Worm (Caenorhabditis elegans) whole organism, early embryonic: Measurements from ENCODE around the gene str-87.

Source experiments
- B0310.2 ChIP-seq: sonication (generic microtip); optimal IDR thresholded peaks from 2 replicates; lab custom pipeline; 2016; ENCODE audit warnings: mild to moderate bottlenecking, missing genetic modification characterization, missing compliant biosample characterization
- F13C5.2 ChIP-seq: sonication (generic microtip); optimal IDR thresholded peaks from 2 replicates; lab custom pipeline; 2017; ENCODE audit warnings: mild to moderate bottlenecking, missing genetic modification characterization, inconsistent platforms, missing compliant biosample characterization
- aly-1 ChIP-seq: sonication (generic microtip); optimal IDR thresholded peaks from 2 replicates; lab custom pipeline; 2016; ENCODE audit warnings: missing genetic modification characterization, missing compliant biosample characterization
- ama-1 ChIP-seq: fragments of 150-350 bp; optimal IDR thresholded peaks from 2 replicates; lab custom pipeline; 2014
- ceh-13 ChIP-seq: fragments of 200-800 bp; sonication (Bioruptor generic); optimal IDR thresholded peaks from 2 replicates; lab custom pipeline; 2018; ENCODE audit warnings: mild to moderate bottlenecking, missing genetic modification characterization, missing compliant biosample characterization
- ceh-36 ChIP-seq: sonication (generic microtip); optimal IDR thresholded peaks from 2 replicates; lab custom pipeline; 2016; ENCODE audit warnings: missing genetic modification characterization, inconsistent platforms, missing compliant biosample characterization
- ets-7 ChIP-seq: sonication (generic microtip); optimal IDR thresholded peaks from 2 replicates; lab custom pipeline; 2016; ENCODE audit warnings: missing genotype, missing genetic modification characterization, missing compliant biosample characterization
- flt-1 ChIP-seq: fragments of 200-800 bp; sonication (Bioruptor generic); IDR thresholded peaks from 2 replicates; pipeline ENCODE4 v1.3.6; 2022; ENCODE audit warnings: missing genetic modification characterization, missing compliant biosample characterization
- hmbx-1 ChIP-seq: sonication (generic microtip); optimal IDR thresholded peaks from 2 replicates; lab custom pipeline; 2016; ENCODE audit warnings: mild to moderate bottlenecking, missing genetic modification characterization, missing compliant biosample characterization
- hmg-4 ChIP-seq: fragments of 200-800 bp; sonication (Bioruptor generic); optimal IDR thresholded peaks from 2 replicates; lab custom pipeline; 2018; ENCODE audit warnings: mild to moderate bottlenecking, missing genetic modification characterization, missing compliant biosample characterization
- hnd-1 ChIP-seq: sonication (generic microtip); optimal IDR thresholded peaks from 2 replicates; lab custom pipeline; 2016; ENCODE audit warnings: missing genetic modification characterization, missing compliant biosample characterization
- pes-1 ChIP-seq: fragments of 200-800 bp; sonication (Bioruptor generic); IDR thresholded peaks from 2 replicates; pipeline ENCODE4 v1.3.6; 2022; ENCODE audit warnings: missing genetic modification reagents, missing genetic modification characterization, missing compliant biosample characterization
- scrt-1 ChIP-seq: fragments of 200-800 bp; sonication (Bioruptor generic); IDR thresholded peaks from 2 replicates; pipeline ENCODE4 v1.3.6; 2022; ENCODE audit warnings: missing genetic modification characterization, missing compliant biosample characterization
- sea-1 ChIP-seq: fragments of 200-800 bp; sonication (Bioruptor generic); conservative IDR thresholded peaks from 2 replicates; pipeline ENCODE4 v1.3.6; 2022; ENCODE audit warnings: missing genetic modification characterization, missing compliant biosample characterization
- tbx-11 ChIP-seq: fragments of 200-800 bp; sonication (Bioruptor generic); IDR thresholded peaks from 2 replicates; pipeline ENCODE4 v1.3.6; 2022; ENCODE audit warnings: missing genetic modification characterization, missing compliant biosample characterization
- tbx-37 ChIP-seq: fragments of 200-800 bp; sonication (Bioruptor generic); conservative IDR thresholded peaks from 2 replicates; pipeline ENCODE4 v1.3.6; 2022; ENCODE audit warnings: missing genetic modification reagents, missing genetic modification characterization, missing compliant biosample characterization

The str-87 gene

ce11 chrV:8937476-8938249, 50.3 kb downstream of the str-87 start:
- no peak for TF ChIP-seq F13C5.2 (tag; lab: Kevin White, UChicago)
- no peak for TF ChIP-seq ets-7 (tag; lab: Kevin White, UChicago)
- TF ChIP-seq scrt-1 (GFP tag; lab: Robert Waterston, UW), result no peak
- no peak for TF ChIP-seq flt-1 (GFP tag; lab: Robert Waterston, UW)
- no peak for TF ChIP-seq hmbx-1 (tag; lab: Kevin White, UChicago)
- no peak for TF ChIP-seq pes-1 (GFP tag; lab: Robert Waterston, UW)
- TF ChIP-seq ama-1 (lab: Kevin White, UChicago), result no peak
- TF ChIP-seq sea-1 (GFP tag; lab: Robert Waterston, UW), result no peak
- TF ChIP-seq hnd-1 (tag; lab: Kevin White, UChicago), result no peak
- TF ChIP-seq hmg-4 (GFP tag; lab: Kevin White, UChicago), result no peak
- TF ChIP-seq tbx-37 (GFP tag; lab: Robert Waterston, UW), result no peak
- no peak for TF ChIP-seq B0310.2 (tag; lab: Kevin White, UChicago)
- TF ChIP-seq ceh-13, result no peak
- TF ChIP-seq tbx-11 (GFP tag; lab: Robert Waterston, UW), result no peak
- no peak for TF ChIP-seq ceh-36 (tag; lab: Kevin White, UChicago)
- no peak for TF ChIP-seq aly-1 (tag; lab: Kevin White, UChicago)

- TF ChIP-seq ets-7 (tag; lab: Kevin White, UChicago) (no peak), ceh-13 (no peak), hmbx-1 (tag; lab: Kevin White, UChicago) (no peak), tbx-11 (GFP tag; lab: Robert Waterston, UW) (no peak), hmg-4 (GFP tag; lab: Kevin White, UChicago) (no peak), scrt-1 (GFP tag; lab: Robert Waterston, UW) (no peak)
Measured at ce11 chrV:8936791-8937475, 51.1 kb downstream of the str-87 start.
